Worm (Caenorhabditis elegans) whole organism, young adult: ENCODE data around the gene T27A8.2.

Experiments
- B0261.1 ChIP-seq: sonication (generic microtip); optimal IDR thresholded peaks from 2 replicates; lab custom pipeline; 2016; ENCODE audit warnings: mild to moderate bottlenecking, missing genetic modification characterization, moderate library complexity, missing compliant biosample characterization
- D2030.7 ChIP-seq: fragments of 200-800 bp; sonication (Bioruptor generic); IDR thresholded peaks from 2 replicates; pipeline ENCODE4 v1.3.6; 2022; ENCODE audit warnings: missing genetic modification reagents, missing genetic modification characterization, missing compliant biosample characterization
- F23B12.7 ChIP-seq: sonication (generic microtip); optimal IDR thresholded peaks from 2 replicates; lab custom pipeline; 2017; ENCODE audit warnings: missing genetic modification characterization, mild to moderate bottlenecking, missing compliant biosample characterization, antibody characterized with exemption, moderate library complexity; ENCODE audit not compliant: insufficient read depth
- F55B11.4 ChIP-seq: sonication (generic microtip); optimal IDR thresholded peaks from 2 replicates; lab custom pipeline; 2016; ENCODE audit warnings: missing compliant biosample characterization, missing genetic modification characterization, borderline replicate concordance; ENCODE audit not compliant: insufficient read depth
- F57C9.4 ChIP-seq: sonication (generic microtip); optimal IDR thresholded peaks from 2 replicates; lab custom pipeline; 2017; ENCODE audit warnings: mild to moderate bottlenecking, missing genetic modification characterization, missing compliant biosample characterization
- K12H6.12 ChIP-seq: fragments of 200-800 bp; sonication (Bioruptor generic); optimal IDR thresholded peaks from 2 replicates; lab custom pipeline; 2018; ENCODE audit warnings: mild to moderate bottlenecking, missing genetic modification characterization, missing compliant biosample characterization
- aptf-2 ChIP-seq: fragments of 200-800 bp; sonication (Bioruptor generic); conservative IDR thresholded peaks from 2 replicates; pipeline ENCODE4 v1.3.6; 2022; ENCODE audit warnings: missing genetic modification reagents, missing genetic modification characterization, missing compliant biosample characterization
- aptf-3 ChIP-seq: fragments of 200-800 bp; sonication (Bioruptor generic); IDR thresholded peaks from 2 replicates; pipeline ENCODE4 v1.3.6; 2022; ENCODE audit warnings: missing genetic modification characterization, missing compliant biosample characterization
- athp-1 ChIP-seq: sonication (generic microtip); optimal IDR thresholded peaks from 2 replicates; lab custom pipeline; 2017; ENCODE audit warnings: mild to moderate bottlenecking, missing genetic modification characterization, missing compliant biosample characterization
- ccch-3 ChIP-seq: fragments of 200-800 bp; sonication (Bioruptor generic); optimal IDR thresholded peaks from 2 replicates; lab custom pipeline; 2018; ENCODE audit warnings: mild to moderate bottlenecking, missing genetic modification characterization, missing compliant biosample characterization
- ceh-100 ChIP-seq: fragments of 200-800 bp; sonication (Bioruptor generic); IDR thresholded peaks from 2 replicates; pipeline ENCODE4 v1.3.6; 2022; ENCODE audit warnings: missing genetic modification reagents, missing genetic modification characterization, missing compliant biosample characterization
- die-1 ChIP-seq: sonication (generic microtip); optimal IDR thresholded peaks from 2 replicates; lab custom pipeline; 2016; ENCODE audit warnings: missing genotype, mild to moderate bottlenecking, missing genetic modification characterization, missing compliant biosample characterization
- efl-1 ChIP-seq: fragments of 150-350 bp; optimal IDR thresholded peaks from 2 replicates; lab custom pipeline; 2014; ENCODE audit warnings: missing biosample characterization, missing genetic modification reagents, missing genetic modification characterization
- ekl-4 ChIP-seq: fragments of 200-800 bp; sonication (Bioruptor generic); IDR thresholded peaks from 2 replicates; pipeline ENCODE4 v1.3.6; 2022; ENCODE audit warnings: missing genetic modification reagents, missing genetic modification characterization, missing compliant biosample characterization
- hmg-1.2 ChIP-seq: fragments of 200-800 bp; sonication (Bioruptor generic); IDR thresholded peaks from 2 replicates; pipeline ENCODE4 v1.3.6; 2022; ENCODE audit warnings: missing genetic modification reagents, missing genetic modification characterization, missing compliant biosample characterization
- hrde-1 ChIP-seq: sonication (generic microtip); optimal IDR thresholded peaks from 2 replicates; lab custom pipeline; 2016; ENCODE audit warnings: missing genetic modification characterization, mild to moderate bottlenecking, missing compliant biosample characterization, moderate library complexity, missing genotype, missing genetic modification reagents, borderline replicate concordance
- hsf-1 ChIP-seq: fragments of 200-800 bp; sonication (Bioruptor generic); IDR thresholded peaks from 2 replicates; pipeline ENCODE4 v1.3.6; 2022; ENCODE audit warnings: missing genetic modification reagents, missing genetic modification characterization, missing compliant biosample characterization
- let-607 ChIP-seq, 2 experiments: fragments of 200-800 bp in 1 of 2; sonication (Bioruptor generic) in 1 of 2; sonication (generic microtip) in 1 of 2; optimal IDR thresholded peaks; 2 replicates each; lab custom pipeline; 2016 to 2018; ENCODE audit warnings: mild to moderate bottlenecking in 2 of 2, missing compliant biosample characterization in 2 of 2, missing genetic modification characterization in 2 of 2, moderate library complexity in 2 of 2, missing genotype in 1 of 2
- lin-26 ChIP-seq: fragments of 200-800 bp; sonication (Bioruptor generic); IDR thresholded peaks from 2 replicates; pipeline ENCODE4 v1.3.6; 2022; ENCODE audit warnings: missing genetic modification reagents, missing genetic modification characterization, missing compliant biosample characterization
- lsl-1 ChIP-seq: fragments of 200-800 bp; sonication (Bioruptor generic); optimal IDR thresholded peaks from 2 replicates; lab custom pipeline; 2018; ENCODE audit warnings: mild to moderate bottlenecking, missing genetic modification characterization, moderate library complexity, missing compliant biosample characterization
- madf-3 ChIP-seq: fragments of 200-800 bp; sonication (Bioruptor generic); IDR thresholded peaks from 2 replicates; pipeline ENCODE4 v1.3.6; 2022; ENCODE audit warnings: missing genetic modification reagents, missing genetic modification characterization, missing compliant biosample characterization
- mcd-1 ChIP-seq: fragments of 200-800 bp; sonication (Bioruptor generic); IDR thresholded peaks from 2 replicates; pipeline ENCODE4 v1.3.6; 2022; ENCODE audit warnings: missing genetic modification reagents, missing genetic modification characterization, missing compliant biosample characterization
- mes-4 ChIP-seq: sonication (generic microtip); optimal IDR thresholded peaks from 2 replicates; lab custom pipeline; 2016; ENCODE audit warnings: missing genotype, missing genetic modification characterization, missing compliant biosample characterization
- nfya-1 ChIP-seq: sonication (generic microtip); optimal IDR thresholded peaks from 2 replicates; lab custom pipeline; 2017; ENCODE audit warnings: antibody characterized with exemption, missing compliant biosample characterization, missing genetic modification characterization, borderline replicate concordance; ENCODE audit not compliant: insufficient read depth
- nhr-120 ChIP-seq: fragments of 200-800 bp; sonication (Bioruptor generic); IDR thresholded peaks from 2 replicates; pipeline ENCODE4 v1.3.6; 2022; ENCODE audit warnings: missing genetic modification characterization, missing compliant biosample characterization
- nhr-90 ChIP-seq: sonication (generic microtip); optimal IDR thresholded peaks from 2 replicates; lab custom pipeline; 2016; ENCODE audit warnings: missing genotype, mild to moderate bottlenecking, missing genetic modification characterization, missing compliant biosample characterization
- pbrm-1 ChIP-seq: fragments of 200-800 bp; sonication (Bioruptor generic); IDR thresholded peaks from 2 replicates; pipeline ENCODE4 v1.3.6; 2022; ENCODE audit warnings: missing genetic modification reagents, missing genetic modification characterization, missing compliant biosample characterization
- rcor-1 ChIP-seq: fragments of 200-800 bp; sonication (Bioruptor generic); IDR thresholded peaks from 2 replicates; pipeline ENCODE4 v1.3.6; 2022; ENCODE audit warnings: missing genetic modification reagents, missing genetic modification characterization, missing compliant biosample characterization
- rec-8 ChIP-seq, 2 experiments: sonication (generic microtip); optimal IDR thresholded peaks; 2 replicates each; lab custom pipeline; 2016; ENCODE audit warnings: mild to moderate bottlenecking in 2 of 2, missing genetic modification characterization in 2 of 2, missing genetic modification reagents in 2 of 2, missing genotype in 2 of 2, missing biosample characterization in 1 of 2, missing compliant biosample characterization in 1 of 2, moderate library complexity in 1 of 2
- rpc-1 ChIP-seq, 2 experiments: fragments of 150-350 bp in 1 of 2; sonication (generic microtip) in 1 of 2; optimal IDR thresholded peaks; 2 replicates each; lab custom pipeline; 2014 to 2018; ENCODE audit warnings: missing biosample characterization in 1 of 2, missing genetic modification characterization in 1 of 2, missing genetic modification reagents in 1 of 2, missing genotype in 1 of 2
- sdz-38 ChIP-seq: sonication (generic microtip); optimal IDR thresholded peaks from 2 replicates; lab custom pipeline; 2016; ENCODE audit warnings: missing genotype, missing genetic modification characterization, missing compliant biosample characterization
- snpc-1.1 ChIP-seq: sonication (generic microtip); optimal IDR thresholded peaks from 2 replicates; lab custom pipeline; 2017; ENCODE audit warnings: missing genetic modification characterization, mild to moderate bottlenecking, missing compliant biosample characterization, antibody characterized with exemption, moderate library complexity, missing genotype, missing genetic modification reagents; ENCODE audit not compliant: insufficient read depth
- snpc-1.3 ChIP-seq: sonication (generic microtip); optimal IDR thresholded peaks from 2 replicates; lab custom pipeline; 2017; ENCODE audit warnings: missing genetic modification characterization, mild to moderate bottlenecking, missing compliant biosample characterization, antibody characterized with exemption, moderate library complexity, missing genotype, missing genetic modification reagents; ENCODE audit not compliant: insufficient read depth
- snpc-4 ChIP-seq, 5 experiments: fragments of 150-350 bp in 1 of 5; sonication (generic microtip) in 4 of 5; optimal IDR thresholded peaks; 2 replicates each; lab custom pipeline; 2014 to 2018; ENCODE audit warnings: missing genetic modification characterization in 5 of 5, missing biosample characterization in 3 of 5, antibody characterized with exemption in 2 of 5, mild to moderate bottlenecking in 2 of 5, missing compliant biosample characterization in 2 of 5, missing genotype in 2 of 5, moderate library complexity in 2 of 5, missing genetic modification reagents in 1 of 5
- tbp1 ChIP-seq: fragments of 200-800 bp; sonication (Bioruptor generic); optimal IDR thresholded peaks from 2 replicates; lab custom pipeline; 2018; ENCODE audit warnings: mild to moderate bottlenecking, missing genetic modification characterization, missing compliant biosample characterization
- tlf-1 ChIP-seq: fragments of 200-800 bp; sonication (Bioruptor generic); optimal IDR thresholded peaks from 2 replicates; lab custom pipeline; 2018; ENCODE audit warnings: mild to moderate bottlenecking, missing genetic modification characterization, missing compliant biosample characterization
- xnd-1 ChIP-seq: sonication (generic microtip); optimal IDR thresholded peaks from 2 replicates; lab custom pipeline; 2016; ENCODE audit warnings: missing genotype, missing genetic modification reagents, missing genetic modification characterization, missing compliant biosample characterization
- zfh-2 ChIP-seq: fragments of 200-800 bp; sonication (Bioruptor generic); conservative IDR thresholded peaks from 2 replicates; pipeline ENCODE4 v1.3.6; 2022; ENCODE audit warnings: missing genetic modification reagents, missing genetic modification characterization, missing compliant biosample characterization
- zim-3 ChIP-seq: sonication (generic microtip); optimal IDR thresholded peaks from 2 replicates; lab custom pipeline; 2017; ENCODE audit warnings: mild to moderate bottlenecking, missing genetic modification characterization, moderate library complexity, missing compliant biosample characterization
- ztf-25 ChIP-seq: fragments of 200-800 bp; sonication (Bioruptor generic); IDR thresholded peaks from 2 replicates; pipeline ENCODE4 v1.3.6; 2022; ENCODE audit warnings: missing genetic modification reagents, missing genetic modification characterization, missing compliant biosample characterization
- ztf-26 ChIP-seq: sonication (generic microtip); optimal IDR thresholded peaks from 2 replicates; lab custom pipeline; 2017; ENCODE audit warnings: missing genetic modification characterization, missing compliant biosample characterization

T27A8.2 gene

ce11 chrX:16044325-16044724 lies 14.4 kb downstream of the T27A8.2 start:
- TF ChIP-seq ztf-26 (tag; lab: Kevin White, UChicago) (no peak), nhr-120 (0 out of 2 replicates have a peak, but pooled peaks have one; percentile 12), F55B11.4 (no peak), ceh-100 (GFP tag; lab: Robert Waterston, UW) (no peak), hrde-1 (tag; lab: Kevin White, UChicago) (no peak), zfh-2 (peak; percentile 70), zim-3 (tag; lab: Kevin White, UChicago) (no peak), snpc-4 (GFP tag; optimal IDR thresholded peaks at IDR 0.05; lab: Kevin White, UChicago) (no peak), snpc-4 (tag; optimal IDR thresholded peaks at IDR 0.05; lab: Kevin White, UChicago) (no peak), aptf-2 (GFP tag; lab: Robert Waterston, UW) (no peak), athp-1 (no peak)

- TF ChIP-seq nfya-1 (tag; lab: Kevin White, UChicago) (no peak), D2030.7 (GFP tag; lab: Robert Waterston, UW) (peak; percentile 47; the same call in 1 of the 2 replicates), efl-1 (GFP tag; lab: Kevin White, UChicago) (no peak), tlf-1 (no peak), mcd-1 (GFP tag; lab: Robert Waterston, UW) (0 out of 2 replicates have a peak, but pooled peaks have one; percentile 9), aptf-3 (no peak), K12H6.12 (tag; lab: Kevin White, UChicago) (no peak), xnd-1 (tag; lab: Kevin White, UChicago) (no peak), B0261.1 (tag; lab: Kevin White, UChicago) (peak; percentile 69), F57C9.4 (tag; lab: Kevin White, UChicago) (no peak), rcor-1 (GFP tag; lab: Robert Waterston, UW) (no peak), ccch-3 (GFP tag; lab: Kevin White, UChicago) (no peak), madf-3 (GFP tag; lab: Robert Waterston, UW) (no peak), aptf-2 (GFP tag; lab: Robert Waterston, UW) (no peak), snpc-1.1 (tag; lab: Kevin White, UChicago) (peak; percentile 23), pbrm-1 (peak; percentile 67; the same call in 1 of the 2 replicates), nhr-90 (peak; percentile 16), F23B12.7 (tag; lab: Kevin White, UChicago) (peak; percentile 18), lin-26 (peak; percentile 73), mes-4 (tag; lab: Kevin White, UChicago) (peak; percentile 29), ztf-25 (0 out of 2 replicates have a peak, but pooled peaks have one; percentile 17), die-1 (tag; lab: Kevin White, UChicago) (peak; percentile 51), rec-8 (tag; optimal IDR thresholded peaks at IDR 0.05; lab: Kevin White, UChicago) (no peak), rpc-1 (optimal IDR thresholded peaks at IDR 0.05; lab: Kevin White, UChicago) (peak; percentile 58), rpc-1 (tag; optimal IDR thresholded peaks at IDR 0.05; lab: Kevin White, UChicago) (peak; percentile 79), snpc-1.3 (tag; lab: Kevin White, UChicago) (peak; percentile 0), sdz-38 (tag; lab: Kevin White, UChicago) (no peak), lsl-1 (GFP tag; lab: Kevin White, UChicago) (no peak), let-607 (tag; optimal IDR thresholded peaks at IDR 0.05; lab: Kevin White, UChicago) (no peak), snpc-4 (GFP tag; optimal IDR thresholded peaks at IDR 0.05; lab: Kevin White, UChicago) (no peak), snpc-4 (tag; optimal IDR thresholded peaks at IDR 0.05; lab: Kevin White, UChicago) (peak in 1 of 4 experiments; percentile 60), hsf-1 (no peak), ekl-4 (GFP tag; lab: Robert Waterston, UW) (no peak), tbp1 (GFP tag; lab: Kevin White, UChicago) (peak; percentile 88), hmg-1.2 (GFP tag; lab: Robert Waterston, UW) (peak; percentile 42; the same call in 1 of the 2 replicates)
Observed at ce11 chrX:16042480-16042879, 16.3 kb downstream of the T27A8.2 start.
